Fruit fly (Drosophila melanogaster) whole organism, prepupa: Measurements from ENCODE around the gene CG8607.
A peak's percentile ranks its signal among the peaks of the same experiment; 100 is the strongest.

Experiments
- Blimp-1 ChIP-seq: fragments of 200-800 bp; sonication (Bioruptor generic); optimal IDR thresholded peaks from 3 replicates; lab custom pipeline; 2017; ENCODE audit warnings: missing biosample characterization, missing genetic modification characterization, mild to moderate bottlenecking, moderate library complexity, missing genetic modification reagents
- CG11762 ChIP-seq: fragments of 200-800 bp; sonication (Bioruptor generic); optimal IDR thresholded peaks from 3 replicates; lab custom pipeline; 2016; ENCODE audit warnings: missing biosample characterization, missing genetic modification characterization; ENCODE audit not compliant: insufficient read depth
- CG3032 ChIP-seq: fragments of 200-800 bp; optimal IDR thresholded peaks from 2 replicates; lab custom pipeline; 2019; ENCODE audit warnings: missing biosample characterization, mild to moderate bottlenecking, missing genetic modification characterization, moderate library complexity
- CG6163 ChIP-seq: fragments of 200-800 bp; sonication (Bioruptor generic); IDR thresholded peaks from 3 replicates; pipeline ENCODE4 v1.3.6; 2022; ENCODE audit warnings: missing biosample characterization, missing genetic modification characterization
- CG8632 ChIP-seq: fragments of 200-800 bp; sonication (Bioruptor generic); optimal IDR thresholded peaks from 3 replicates; lab custom pipeline; 2016; ENCODE audit warnings: missing biosample characterization, missing genetic modification characterization
- Met ChIP-seq: fragments of 200-800 bp; sonication (Bioruptor generic); optimal IDR thresholded peaks from 3 replicates; lab custom pipeline; 2016; ENCODE audit warnings: missing biosample characterization, missing genetic modification characterization
- Smox ChIP-seq: fragments of 200-800 bp; sonication (Bioruptor generic); optimal IDR thresholded peaks from 3 replicates; lab custom pipeline; 2016; ENCODE audit warnings: missing biosample characterization, missing genetic modification characterization

DNA sequence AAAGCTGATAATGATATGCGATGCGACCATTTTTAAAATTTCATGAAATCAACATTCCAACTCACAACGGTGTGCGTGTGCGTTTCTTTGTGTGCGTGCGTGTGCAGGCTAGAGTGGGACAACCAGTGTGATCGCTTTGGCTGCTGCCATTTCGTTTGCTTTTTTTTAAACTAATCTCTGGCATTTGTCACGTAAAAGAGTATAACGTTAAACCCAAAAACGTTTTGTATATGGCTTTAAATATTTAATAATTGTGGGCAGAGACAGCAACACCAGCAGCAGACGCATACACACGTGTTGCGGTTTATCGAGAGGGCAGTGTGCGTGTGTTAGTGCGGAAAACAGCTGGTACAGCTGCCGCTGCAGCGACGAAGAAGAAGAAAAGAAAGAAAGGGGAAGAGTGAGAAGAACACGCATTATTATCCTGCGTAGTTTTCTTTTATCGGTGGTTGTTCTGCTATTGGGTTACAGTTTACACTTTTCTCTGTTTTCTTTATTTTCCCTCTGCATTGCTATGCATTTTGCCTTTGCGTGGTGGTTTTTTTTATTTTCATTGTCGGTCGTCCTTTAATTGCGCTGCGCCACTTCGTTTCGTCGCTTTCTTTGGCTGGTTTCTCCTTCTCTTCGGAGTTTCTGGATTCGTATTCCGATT is 50.5 kb downstream of the CG8607 start:
- TF ChIP-seq CG6163 (GFP tag; lab: Robert Waterston, UW) (0 out of 3 replicates have a peak, but pooled peaks have one; percentile 28), CG11762 (GFP tag; lab: Kevin White, UChicago) (no peak), Blimp-1 (GFP tag; lab: Kevin White, UChicago) (no peak), Met (GFP tag; lab: Kevin White, UChicago) (no peak), CG8632 (GFP tag; lab: Kevin White, UChicago) (no peak), CG3032 (tag; lab: Kevin White, UChicago) (no peak), Smox (GFP tag; lab: Kevin White, UChicago) (no peak)
